Fruit fly (Drosophila melanogaster): ENCODE results near the gene GluRIIA.

GluRIIA gene

dm6 chr2L:5541935-5542685, 12.8 kb upstream of the GluRIIA start, which contains the start of the genes Hel25E and Lam (continued):
- TF ChIP-seq Poxn (GFP tag; IDR thresholded peaks at IDR 0.05): no peak
- TF ChIP-seq Hmr (GFP tag; optimal IDR thresholded peaks at IDR 0.05): peak; percentile 51
- TF ChIP-seq crp (GFP tag; optimal IDR thresholded peaks at IDR 0.05): peak in 1 of 2 experiments; percentile 21

DNA sequence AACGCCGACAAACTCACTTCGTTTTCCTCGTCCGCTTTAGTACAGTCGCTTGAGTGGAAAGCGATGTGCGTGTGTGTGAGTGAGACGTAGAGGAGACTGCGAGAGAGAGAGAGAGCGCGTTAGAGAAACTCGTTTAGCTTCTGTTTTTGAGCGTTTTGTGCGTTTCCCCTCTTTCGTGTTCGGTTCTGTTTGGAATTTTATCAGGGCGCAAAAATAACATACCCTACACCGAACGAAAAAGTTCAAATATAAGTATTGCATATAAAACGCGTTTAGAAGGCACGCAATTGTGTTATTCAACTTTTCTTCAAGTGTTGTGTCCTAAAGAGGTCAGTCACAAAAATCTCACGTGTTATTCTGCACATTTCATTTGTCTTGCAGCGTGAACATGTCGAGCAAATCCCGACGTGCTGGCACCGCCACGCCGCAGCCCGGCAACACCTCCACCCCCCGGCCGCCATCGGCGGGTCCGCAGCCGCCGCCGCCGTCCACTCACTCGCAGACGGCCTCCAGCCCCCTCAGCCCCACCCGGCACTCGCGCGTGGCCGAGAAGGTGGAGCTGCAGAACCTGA, 11.8 kb upstream of the GluRIIA start:
- peak; percentile 27 for TF ChIP-seq Dad (GFP tag; optimal IDR thresholded peaks at IDR 0.05)
- TF ChIP-seq CG17829 (tag; optimal IDR thresholded peaks at IDR 0.05): peak; percentile 8
- peak; percentile 49 for TF ChIP-seq CG13775 (GFP tag; optimal IDR thresholded peaks at IDR 0.05)
- TF ChIP-seq slou (GFP tag; optimal IDR thresholded peaks at IDR 0.05): no peak
- peak; percentile 28; the same call in 1 of the 4 replicates for TF ChIP-seq Gug (GFP tag; IDR thresholded peaks at IDR 0.05)
- TF ChIP-seq Hmr (GFP tag; optimal IDR thresholded peaks at IDR 0.05): peak; percentile 54
- TF ChIP-seq Hr78 (GFP tag; optimal IDR thresholded peaks at IDR 0.05): peak in 1 of 2 experiments; percentile 34
- no peak for TF ChIP-seq oc (tag; optimal IDR thresholded peaks at IDR 0.05)
- peak; percentile 1 for TF ChIP-seq fd3F (GFP tag; optimal IDR thresholded peaks at IDR 0.05)
- no peak for TF ChIP-seq CG11560 (tag; IDR thresholded peaks at IDR 0.05)
- TF ChIP-seq Oli (tag; optimal IDR thresholded peaks at IDR 0.05): peak; percentile 29
- no peak for TF ChIP-seq ato (GFP tag; IDR thresholded peaks at IDR 0.05; ENCODE audit: partially characterized antibody)
- peak; percentile 13 for TF ChIP-seq tx (GFP tag; optimal IDR thresholded peaks at IDR 0.05)
- TF ChIP-seq tna (GFP tag; IDR thresholded peaks at IDR 0.05; ENCODE audit: partially characterized antibody): no peak
- peak; percentile 21; the same call in 1 of the 2 replicates for TF ChIP-seq CG10366 (GFP tag; IDR thresholded peaks at IDR 0.05)
- TF ChIP-seq run (tag; optimal IDR thresholded peaks at IDR 0.05): no peak
- TF ChIP-seq sim (GFP tag; IDR thresholded peaks at IDR 0.05): 0 out of 2 replicates have a peak, but pooled peaks have one; percentile 7
- peak; percentile 59 for TF ChIP-seq unpg (GFP tag; optimal IDR thresholded peaks at IDR 0.05)
- peak; percentile 64 for TF ChIP-seq mam (GFP tag; optimal IDR thresholded peaks at IDR 0.05)
- TF ChIP-seq H15 (GFP tag; IDR thresholded peaks at IDR 0.05): peak; percentile 49; the same call in 1 of the 3 replicates
- no peak for TF ChIP-seq NK7.1 (GFP tag; optimal IDR thresholded peaks at IDR 0.05)
- peak; percentile 34 for TF ChIP-seq HLH54F (GFP tag; optimal IDR thresholded peaks at IDR 0.05)
- TF ChIP-seq HmgZ (tag; optimal IDR thresholded peaks at IDR 0.05): peak; percentile 57
- TF ChIP-seq CG13287 (GFP tag; IDR thresholded peaks at IDR 0.05; ENCODE audit: partially characterized antibody): 0 out of 2 replicates have a peak, but pooled peaks have one; percentile 5
- TF ChIP-seq CG3995 (GFP tag; optimal IDR thresholded peaks at IDR 0.05): no peak
- TF ChIP-seq Eip74EF (GFP tag; optimal IDR thresholded peaks at IDR 0.05): peak in 1 of 2 experiments; percentile 22
- no peak for TF ChIP-seq Abd-B (GFP tag; optimal IDR thresholded peaks at IDR 0.05)
- peak; percentile 77 for TF ChIP-seq CG14014 (GFP tag; IDR thresholded peaks at IDR 0.05)
- TF ChIP-seq stc (GFP tag; IDR thresholded peaks at IDR 0.05): peak; percentile 27; the same call in 1 of the 2 replicates
- TF ChIP-seq CG7556 (GFP tag; optimal IDR thresholded peaks at IDR 0.05): peak; percentile 44
- peak; percentile 96 for TF ChIP-seq zf30C (GFP tag; optimal IDR thresholded peaks at IDR 0.05)
- no peak for TF ChIP-seq hb (GFP tag; IDR thresholded peaks at IDR 0.05; ENCODE audit: partially characterized antibody)
- peak; percentile 41 for TF ChIP-seq CG10147 (GFP tag; optimal IDR thresholded peaks at IDR 0.05)
- peak; percentile 54; the same call in 1 of the 2 replicates for TF ChIP-seq CG42726 (GFP tag; IDR thresholded peaks at IDR 0.05; ENCODE audit: partially characterized antibody)
- TF ChIP-seq wdn (GFP tag; IDR thresholded peaks at IDR 0.05): peak; percentile 60
- 0 out of 2 replicates have a peak, but pooled peaks have one; percentile 46 for TF ChIP-seq seq (GFP tag; IDR thresholded peaks at IDR 0.05)
- TF ChIP-seq kni (GFP tag; optimal IDR thresholded peaks at IDR 0.05): no peak
- TF ChIP-seq CG10462 (GFP tag; optimal IDR thresholded peaks at IDR 0.05): no peak
- TF ChIP-seq bbx (GFP tag; IDR thresholded peaks at IDR 0.05; ENCODE audit: partially characterized antibody): peak; percentile 34; the same call in 1 of the 2 replicates
- peak; percentile 26 for TF ChIP-seq trem (tag; optimal IDR thresholded peaks at IDR 0.05)
- peak; percentile 47 for TF ChIP-seq CG2712 (tag; optimal IDR thresholded peaks at IDR 0.05)
- TF ChIP-seq schlank (tag; optimal IDR thresholded peaks at IDR 0.05): peak; percentile 14
- TF ChIP-seq Hr39 (optimal IDR thresholded peaks at IDR 0.05): peak; percentile 68
